Worm (Caenorhabditis elegans) whole organism, L1 larva: Measurements from ENCODE around the gene str-261.

Experiments used
- C04F5.9 ChIP-seq: sonication (generic microtip); optimal IDR thresholded peaks from 2 replicates; lab custom pipeline; 2016; ENCODE audit warnings: missing genetic modification characterization, missing compliant biosample characterization
- C16A3.4 ChIP-seq: fragments of 150-350 bp; optimal IDR thresholded peaks from 2 replicates; lab custom pipeline; 2014; ENCODE audit warnings: missing biosample characterization, missing genetic modification characterization
- alr-1 ChIP-seq: fragments of 200-800 bp; sonication (Bioruptor generic); optimal IDR thresholded peaks from 2 replicates; lab custom pipeline; 2018; ENCODE audit warnings: borderline replicate concordance, mild to moderate bottlenecking, missing genetic modification characterization, missing compliant biosample characterization
- ama-1 ChIP-seq: fragments of 150-350 bp; optimal IDR thresholded peaks from 2 replicates; lab custom pipeline; 2014
- ceh-63 ChIP-seq: fragments of 200-800 bp; sonication (Bioruptor generic); optimal IDR thresholded peaks from 2 replicates; lab custom pipeline; 2018; ENCODE audit warnings: mild to moderate bottlenecking, missing genetic modification characterization, missing compliant biosample characterization
- ceh-82 ChIP-seq, 3 experiments: fragments of 150-350 bp in 1 of 3; sonication (generic microtip) in 2 of 3; optimal IDR thresholded peaks; 2 replicates each; lab custom pipeline; 2014 to 2017; ENCODE audit warnings: missing biosample characterization in 3 of 3, missing genetic modification characterization in 3 of 3
- ceh-88 ChIP-seq: fragments of 200-800 bp; sonication (Bioruptor generic); IDR thresholded peaks from 2 replicates; pipeline ENCODE4 v1.3.6; 2022; ENCODE audit warnings: missing genetic modification characterization, missing compliant biosample characterization
- dsc-1 ChIP-seq: sonication (generic microtip); optimal IDR thresholded peaks from 2 replicates; lab custom pipeline; 2016; ENCODE audit warnings: mild to moderate bottlenecking, missing genetic modification characterization, missing compliant biosample characterization
- efl-1 ChIP-seq, 4 experiments: fragments of 150-350 bp; optimal IDR thresholded peaks in 3 of 4; peaks in 1 of 4; 1 replicate in 1 of 4; 2 replicates in 3 of 4; lab custom pipeline; 2014; ENCODE audit warnings: missing biosample characterization in 2 of 4, missing genetic modification characterization in 2 of 4, missing genetic modification reagents in 2 of 4
- ets-5 ChIP-seq: fragments of 200-800 bp; sonication (Bioruptor generic); IDR thresholded peaks from 2 replicates; pipeline ENCODE4 v1.3.6; 2022; ENCODE audit warnings: missing genetic modification characterization, missing compliant biosample characterization
- fkh-10 ChIP-seq: sonication (generic microtip); optimal IDR thresholded peaks from 2 replicates; lab custom pipeline; 2017; ENCODE audit warnings: missing biosample characterization, missing genetic modification reagents, missing genetic modification characterization
- fkh-8 ChIP-seq: sonication (generic microtip); optimal IDR thresholded peaks from 2 replicates; lab custom pipeline; 2016; ENCODE audit warnings: mild to moderate bottlenecking, missing genetic modification characterization, missing compliant biosample characterization
- hlh-17 ChIP-seq: fragments of 200-800 bp; sonication (Bioruptor generic); optimal IDR thresholded peaks from 2 replicates; lab custom pipeline; 2018; ENCODE audit warnings: missing genetic modification characterization, mild to moderate bottlenecking, missing compliant biosample characterization, moderate library complexity, borderline replicate concordance
- irx-1 ChIP-seq: sonication (generic microtip); optimal IDR thresholded peaks from 2 replicates; lab custom pipeline; 2016; ENCODE audit warnings: missing genetic modification characterization, missing compliant biosample characterization
- isw-1 ChIP-seq: fragments of 200-800 bp; sonication (Bioruptor generic); IDR thresholded peaks from 2 replicates; pipeline ENCODE4 v1.3.6; 2022; ENCODE audit warnings: missing genetic modification characterization, missing compliant biosample characterization
- lin-13 ChIP-seq: fragments of 150-350 bp; optimal IDR thresholded peaks from 2 replicates; lab custom pipeline; 2014; ENCODE audit warnings: missing biosample characterization, missing genetic modification reagents, missing genetic modification characterization
- lir-3 ChIP-seq: sonication (generic microtip); optimal IDR thresholded peaks from 2 replicates; lab custom pipeline; 2016; ENCODE audit warnings: mild to moderate bottlenecking, missing genetic modification characterization, moderate library complexity, missing compliant biosample characterization; ENCODE audit not compliant: poor library complexity
- lsy-2 ChIP-seq, 2 experiments: fragments of 150-350 bp; optimal IDR thresholded peaks; 2 replicates each; lab custom pipeline; 2014; ENCODE audit warnings: missing biosample characterization in 2 of 2, missing genetic modification characterization in 2 of 2
- mdl-1 ChIP-seq, 2 experiments: fragments of 150-350 bp; optimal IDR thresholded peaks; 2 replicates each; lab custom pipeline; 2014 to 2017; ENCODE audit warnings: missing biosample characterization in 2 of 2, missing genetic modification characterization in 2 of 2, inconsistent platforms in 1 of 2
- mef-2 ChIP-seq: fragments of 150-350 bp; optimal IDR thresholded peaks from 2 replicates; lab custom pipeline; 2014; ENCODE audit warnings: missing biosample characterization, missing genetic modification characterization
- mep-1 ChIP-seq: fragments of 150-350 bp; optimal IDR thresholded peaks from 2 replicates; lab custom pipeline; 2014; ENCODE audit warnings: missing biosample characterization, missing genetic modification characterization
- nhr-12 ChIP-seq: sonication (generic microtip); optimal IDR thresholded peaks from 2 replicates; lab custom pipeline; 2017; ENCODE audit warnings: missing biosample characterization, missing genetic modification characterization
- nhr-19 ChIP-seq: fragments of 200-800 bp; sonication (Bioruptor generic); conservative IDR thresholded peaks from 2 replicates; pipeline ENCODE4 v1.3.6; 2022; ENCODE audit warnings: missing genetic modification characterization, missing compliant biosample characterization
- nhr-28 ChIP-seq: fragments of 150-350 bp; optimal IDR thresholded peaks from 2 replicates; lab custom pipeline; 2014; ENCODE audit warnings: missing biosample characterization, missing genetic modification characterization
- nhr-47 ChIP-seq: sonication (generic microtip); optimal IDR thresholded peaks from 2 replicates; lab custom pipeline; 2016; ENCODE audit warnings: mild to moderate bottlenecking, missing genetic modification characterization, moderate library complexity, missing compliant biosample characterization
- nhr-71 ChIP-seq: sonication (generic microtip); optimal IDR thresholded peaks from 2 replicates; lab custom pipeline; 2016; ENCODE audit warnings: mild to moderate bottlenecking, missing genetic modification characterization, moderate library complexity, missing compliant biosample characterization
- nhr-77 ChIP-seq: fragments of 150-350 bp; optimal IDR thresholded peaks from 2 replicates; lab custom pipeline; 2014; ENCODE audit warnings: missing biosample characterization, missing genetic modification characterization
- nhr-90 ChIP-seq: sonication (generic microtip); optimal IDR thresholded peaks from 2 replicates; lab custom pipeline; 2016; ENCODE audit warnings: mild to moderate bottlenecking, missing genetic modification characterization, missing compliant biosample characterization; ENCODE audit not compliant: poor library complexity
- pax-3 ChIP-seq: fragments of 200-800 bp; sonication (Bioruptor generic); optimal IDR thresholded peaks from 2 replicates; lab custom pipeline; 2018; ENCODE audit warnings: mild to moderate bottlenecking, missing genetic modification characterization, moderate library complexity, missing compliant biosample characterization
- pqm-1 ChIP-seq: sonication (generic microtip); optimal IDR thresholded peaks from 3 replicates; lab custom pipeline; 2017; ENCODE audit warnings: missing biosample characterization, missing genetic modification characterization
- rnt-1 ChIP-seq: sonication (generic microtip); optimal IDR thresholded peaks from 2 replicates; lab custom pipeline; 2016; ENCODE audit warnings: mild to moderate bottlenecking, missing genetic modification characterization, moderate library complexity, missing compliant biosample characterization
- snpc-4 ChIP-seq: fragments of 150-350 bp; optimal IDR thresholded peaks from 2 replicates; lab custom pipeline; 2014; ENCODE audit warnings: missing biosample characterization, missing genetic modification characterization
- snu-23 ChIP-seq: sonication (generic microtip); optimal IDR thresholded peaks from 2 replicates; lab custom pipeline; 2016; ENCODE audit warnings: missing genetic modification characterization, missing compliant biosample characterization
- sup-37 ChIP-seq: fragments of 200-800 bp; sonication (Bioruptor generic); optimal IDR thresholded peaks from 2 replicates; lab custom pipeline; 2018; ENCODE audit warnings: mild to moderate bottlenecking, missing genetic modification characterization, missing compliant biosample characterization
- swsn-7 ChIP-seq: sonication (generic microtip); optimal IDR thresholded peaks from 2 replicates; lab custom pipeline; 2016; ENCODE audit warnings: missing genetic modification characterization, missing compliant biosample characterization
- tbx-2 ChIP-seq: sonication (generic microtip); optimal IDR thresholded peaks from 2 replicates; lab custom pipeline; 2016; ENCODE audit warnings: missing genetic modification characterization, missing compliant biosample characterization
- tlp-1 ChIP-seq: fragments of 150-350 bp; optimal IDR thresholded peaks from 2 replicates; lab custom pipeline; 2014; ENCODE audit warnings: missing biosample characterization, missing genetic modification characterization
- unc-130 ChIP-seq: fragments of 150-350 bp; optimal IDR thresholded peaks from 2 replicates; lab custom pipeline; 2017; ENCODE audit warnings: missing biosample characterization, missing genetic modification characterization, inconsistent platforms
- unc-86 ChIP-seq: sonication (generic microtip); optimal IDR thresholded peaks from 2 replicates; lab custom pipeline; 2016; ENCODE audit warnings: missing genetic modification characterization, missing compliant biosample characterization
- unc-98 ChIP-seq: fragments of 200-800 bp; sonication (Bioruptor generic); IDR thresholded peaks from 2 replicates; pipeline ENCODE4 v1.3.6; 2022; ENCODE audit warnings: missing genetic modification characterization, missing compliant biosample characterization
- vab-15 ChIP-seq: sonication (generic microtip); optimal IDR thresholded peaks from 2 replicates; lab custom pipeline; 2017; ENCODE audit warnings: missing genotype, mild to moderate bottlenecking, missing genetic modification characterization, missing compliant biosample characterization
- zag-1 ChIP-seq: fragments of 150-350 bp; optimal IDR thresholded peaks from 2 replicates; lab custom pipeline; 2014; ENCODE audit warnings: missing biosample characterization, missing genetic modification characterization
- ztf-4 ChIP-seq: fragments of 150-350 bp; optimal IDR thresholded peaks from 2 replicates; lab custom pipeline; 2014; ENCODE audit warnings: missing biosample characterization, missing genetic modification characterization

The str-261 gene

ce11 chrIII:11112718-11113117 is 38.4 kb downstream of the str-261 start (continued):
- no peak for TF ChIP-seq pqm-1

DNA sequence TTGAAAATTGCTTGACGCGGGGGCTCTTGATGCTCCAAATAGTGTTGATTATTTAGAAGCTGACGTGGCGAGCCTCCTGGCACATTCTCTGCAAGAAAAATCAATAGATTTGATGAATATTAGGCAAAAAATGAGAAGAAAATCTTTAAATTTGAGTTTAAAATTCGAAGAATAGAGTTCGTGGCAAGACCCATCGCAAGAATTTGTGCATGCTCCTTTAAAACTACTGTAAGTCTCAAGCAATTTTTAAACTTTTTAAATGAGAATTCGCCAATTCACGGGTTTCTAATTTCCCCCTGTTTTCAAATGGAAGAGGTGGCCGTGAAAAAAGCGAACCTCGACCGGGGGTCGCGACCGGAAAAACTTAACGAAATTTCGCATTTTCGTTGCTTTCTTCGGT is 39.5 kb downstream of the str-261 start:
- TF ChIP-seq zag-1 (tag; lab: Kevin White, UChicago) (no peak), unc-98 (GFP tag; lab: Robert Waterston, UW) (no peak), dsc-1 (no peak), rnt-1 (tag; lab: Kevin White, UChicago) (no peak), nhr-47 (no peak), lin-13 (GFP tag; lab: Kevin White, UChicago) (no peak), swsn-7 (no peak), nhr-77 (no peak), tlp-1 (no peak)

DNA sequence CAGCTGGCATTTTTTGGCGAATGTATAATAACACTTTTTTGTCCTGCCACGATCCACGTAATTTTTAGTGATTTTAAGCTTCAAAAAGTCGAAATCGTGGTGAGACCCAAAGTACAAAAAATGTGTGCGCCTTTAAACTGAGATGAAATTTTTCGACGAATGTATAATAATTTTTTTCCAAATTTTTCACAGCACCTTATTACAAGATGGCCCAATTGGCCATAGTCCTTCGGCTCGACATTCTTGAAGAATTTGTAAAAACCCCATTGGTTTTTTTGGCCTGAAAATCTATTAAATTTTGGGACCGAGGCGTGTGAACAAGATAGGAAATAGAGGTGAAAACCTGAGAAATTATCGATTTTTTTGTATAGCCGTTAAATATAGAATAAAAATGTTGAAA is 41.6 kb downstream of the str-261 start:
- TF ChIP-seq pqm-1 (no peak), sup-37 (GFP tag; lab: Kevin White, UChicago) (no peak), snu-23 (GFP tag; lab: Kevin White, UChicago) (no peak), efl-1 (optimal IDR thresholded peaks at IDR 0.05; lab: Kevin White, UChicago) (no peak), efl-1 (GFP tag; optimal IDR thresholded peaks at IDR 0.05 in 1 of 2; lab: Kevin White, UChicago) (no peak), ztf-4 (no peak), alr-1 (tag; lab: Kevin White, UChicago) (peak; percentile 82), fkh-10 (GFP tag; lab: Kevin White, UChicago) (no peak)

DNA sequence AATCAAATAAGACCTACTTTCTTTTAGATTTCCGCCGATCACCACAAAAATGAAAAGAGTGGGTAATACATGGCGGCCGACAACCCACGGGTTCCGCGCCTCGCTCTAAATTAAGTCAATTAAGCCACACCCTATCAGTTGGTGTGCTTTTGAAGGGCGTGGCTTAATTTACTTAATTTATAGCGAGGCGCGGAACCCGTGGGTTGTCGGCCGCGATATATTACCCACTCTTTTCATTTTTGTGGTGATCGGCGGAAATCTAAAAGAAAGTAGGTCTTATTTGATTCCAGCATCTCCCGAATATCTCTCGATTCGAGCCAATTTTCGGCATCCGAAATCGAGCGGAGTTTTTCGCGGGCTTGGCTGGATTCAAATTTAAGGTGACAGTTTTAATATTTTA is 43.8 kb downstream of the str-261 start:
- TF ChIP-seq nhr-90 (tag; lab: Kevin White, UChicago) (peak; percentile 29), nhr-19 (GFP tag; lab: Robert Waterston, UW) (peak; percentile 38)

ce11 chrIII:11119176-11119853 is 45.0 kb downstream of the str-261 start, which contains the start of the genes sup-35 and Y48A6C.4:
TSS of gene sup-35 (minus strand) at chrIII:11119226.
TSS of gene Y48A6C.4 (plus strand) at chrIII:11119803.
- TF ChIP-seq pqm-1 (no peak), fkh-8 (tag; lab: Kevin White, UChicago) (peak; percentile 95), pax-3 (tag; lab: Kevin White, UChicago) (peak; percentile 95), nhr-28 (tag; lab: Kevin White, UChicago) (no peak), ama-1 (lab: Kevin White, UChicago) (no peak), ets-5 (GFP tag; lab: Robert Waterston, UW) (no peak), unc-130 (tag; lab: Kevin White, UChicago) (peak; percentile 95), ceh-88 (GFP tag; lab: Robert Waterston, UW) (peak; percentile 76), C04F5.9 (tag; lab: Kevin White, UChicago) (peak; percentile 76), tbx-2 (peak; percentile 92), snpc-4 (tag; lab: Kevin White, UChicago) (peak; percentile 78), ceh-82 (tag; optimal IDR thresholded peaks at IDR 0.05; lab: Kevin White, UChicago) (peak; percentile 71 to 85 (median 84)), unc-86 (tag; lab: Kevin White, UChicago) (peak; percentile 89), tlp-1 (no peak), vab-15 (tag; lab: Kevin White, UChicago) (peak; percentile 91), ceh-63 (GFP tag; lab: Kevin White, UChicago) (peak; percentile 87), hlh-17 (GFP tag; lab: Kevin White, UChicago) (no peak), unc-98 (GFP tag; lab: Robert Waterston, UW) (peak; percentile 92), mdl-1 (tag; optimal IDR thresholded peaks at IDR 0.05; lab: Kevin White, UChicago) (peak in 1 of 2 experiments; percentile 66), C16A3.4 (tag; lab: Kevin White, UChicago) (peak; percentile 91), nhr-71 (tag; lab: Kevin White, UChicago) (peak; percentile 96), nhr-90 (tag; lab: Kevin White, UChicago) (peak; percentile 95), lir-3 (tag; lab: Kevin White, UChicago) (peak; percentile 93), lin-13 (GFP tag; lab: Kevin White, UChicago) (peak; percentile 87), zag-1 (tag; lab: Kevin White, UChicago) (no peak), snu-23 (GFP tag; lab: Kevin White, UChicago) (peak; percentile 96), alr-1 (tag; lab: Kevin White, UChicago) (no peak), mef-2 (tag; lab: Kevin White, UChicago) (no peak), irx-1 (tag; lab: Kevin White, UChicago) (peak; percentile 53), isw-1 (peak; percentile 82), nhr-12 (tag; lab: Kevin White, UChicago) (no peak), lsy-2 (tag; optimal IDR thresholded peaks at IDR 0.05; lab: Kevin White, UChicago) (peak; percentile 85 to 90), rnt-1 (tag; lab: Kevin White, UChicago) (peak; percentile 91), mep-1 (tag; lab: Kevin White, UChicago) (peak; percentile 93), dsc-1 (peak; percentile 86)
